Fruit fly (Drosophila melanogaster) whole organism, adult: Measurements from ENCODE around the gene CG31778.
A peak's percentile ranks its signal among the peaks of the same experiment; 100 is the strongest.

Experiments used
- CG11617 ChIP-seq: fragments of 200-800 bp; sonication (Bioruptor generic); optimal IDR thresholded peaks from 2 replicates; lab custom pipeline; 2017; ENCODE audit warnings: mild to moderate bottlenecking, missing biosample characterization, missing genetic modification reagents, missing genetic modification characterization
- CG12768 ChIP-seq: fragments of 200-800 bp; sonication (Bioruptor generic); optimal IDR thresholded peaks from 2 replicates; lab custom pipeline; 2017; ENCODE audit warnings: missing biosample characterization, missing genetic modification characterization, mild to moderate bottlenecking, moderate library complexity, missing genetic modification reagents
- CG14711 ChIP-seq: fragments of 200-800 bp; sonication (Bioruptor generic); optimal IDR thresholded peaks from 2 replicates; lab custom pipeline; 2018; ENCODE audit warnings: missing biosample characterization, mild to moderate bottlenecking, missing genetic modification characterization, moderate library complexity
- CG1620 ChIP-seq: fragments of 200-800 bp; sonication (Bioruptor generic); optimal IDR thresholded peaks from 2 replicates; lab custom pipeline; 2016; ENCODE audit warnings: missing biosample characterization, missing genetic modification characterization
- CG33017 ChIP-seq: fragments of 200-800 bp; sonication (Bioruptor generic); optimal IDR thresholded peaks from 2 replicates; lab custom pipeline; 2018; ENCODE audit warnings: missing biosample characterization, mild to moderate bottlenecking, missing genetic modification characterization, moderate library complexity
- CG5204 ChIP-seq: fragments of 200-800 bp; sonication (Bioruptor generic); optimal IDR thresholded peaks from 2 replicates; lab custom pipeline; 2016; ENCODE audit warnings: missing biosample characterization, missing genetic modification characterization
- CG7045 ChIP-seq: fragments of 200-800 bp; sonication (Bioruptor generic); optimal IDR thresholded peaks from 2 replicates; lab custom pipeline; 2017; ENCODE audit warnings: missing biosample characterization, mild to moderate bottlenecking, missing genetic modification characterization
- CG7101 ChIP-seq: fragments of 200-800 bp; sonication (Bioruptor generic); optimal IDR thresholded peaks from 2 replicates; lab custom pipeline; 2018; ENCODE audit warnings: missing biosample characterization, mild to moderate bottlenecking, missing genetic modification characterization, moderate library complexity
- Clk ChIP-seq: fragments of 200-800 bp; sonication (Bioruptor generic); optimal IDR thresholded peaks from 2 replicates; lab custom pipeline; 2017; ENCODE audit warnings: missing biosample characterization, missing genetic modification characterization
- Crg-1 ChIP-seq: fragments of 200-800 bp; sonication (Bioruptor generic); optimal IDR thresholded peaks from 2 replicates; lab custom pipeline; 2016; ENCODE audit warnings: missing biosample characterization, missing genetic modification characterization
- Hr96 ChIP-seq: fragments of 200-800 bp; sonication (Bioruptor generic); optimal IDR thresholded peaks from 2 replicates; lab custom pipeline; 2016; ENCODE audit warnings: missing biosample characterization, missing genetic modification characterization
- Mnt ChIP-seq: fragments of 200-800 bp; sonication (Bioruptor generic); optimal IDR thresholded peaks from 2 replicates; lab custom pipeline; 2016; ENCODE audit warnings: missing biosample characterization, mild to moderate bottlenecking, missing genetic modification characterization
- bab1 ChIP-seq: fragments of 200-800 bp; sonication (Bioruptor generic); optimal IDR thresholded peaks from 3 replicates; lab custom pipeline; 2019; ENCODE audit warnings: missing biosample characterization, mild to moderate bottlenecking, missing genetic modification characterization, moderate library complexity
- cic ChIP-seq: fragments of 200-800 bp; sonication (Bioruptor generic); optimal IDR thresholded peaks from 2 replicates; lab custom pipeline; 2017; ENCODE audit warnings: missing biosample characterization, mild to moderate bottlenecking, missing genetic modification characterization, moderate library complexity
- cnc ChIP-seq, 2 experiments: fragments of >200 bp; optimal IDR thresholded peaks; 2 replicates each; lab custom pipeline; 2017
- kay ChIP-seq: fragments of 200-800 bp; sonication (Bioruptor generic); peaks from one replicate; lab custom pipeline; 2016; ENCODE audit warnings: missing biosample characterization, missing genetic modification characterization, borderline replicate concordance
- ovo ChIP-seq: fragments of 200-800 bp; sonication (Bioruptor generic); optimal IDR thresholded peaks from 2 replicates; lab custom pipeline; 2016; ENCODE audit warnings: missing biosample characterization, missing genetic modification characterization
- pad ChIP-seq: fragments of 200-800 bp; sonication (Bioruptor generic); optimal IDR thresholded peaks from 3 replicates; lab custom pipeline; 2017; ENCODE audit warnings: missing biosample characterization, missing genetic modification characterization, mild to moderate bottlenecking, moderate library complexity, missing genetic modification reagents
- tj ChIP-seq: fragments of 200-800 bp; sonication (Bioruptor generic); optimal IDR thresholded peaks from 3 replicates; lab custom pipeline; 2017; ENCODE audit warnings: missing biosample characterization, mild to moderate bottlenecking, missing genetic modification characterization, moderate library complexity
- toe ChIP-seq: fragments of 200-800 bp; sonication (Bioruptor generic); optimal IDR thresholded peaks from 2 replicates; lab custom pipeline; 2016; ENCODE audit warnings: missing biosample characterization, missing genetic modification characterization

Gene CG31778

dm6 chr2L:3730182-3730975 lies 25.1 kb upstream of the CG31778 start, which contains the start of gene CG10019:
Gene CG10019 (plus strand): TSS chr2L:3730466.
- no peak for TF ChIP-seq cic (GFP tag; lab: Kevin White, UChicago)
- peak; percentile 65 for TF ChIP-seq kay

dm6 chr2L:3729635-3730034 lies 24.3 kb upstream of the CG31778 start:
- TF ChIP-seq pad (GFP tag; lab: Kevin White, UChicago) (no peak), Crg-1 (GFP tag; lab: Kevin White, UChicago) (no peak), cnc (optimal IDR thresholded peaks at IDR 0.05; lab: Kevin White, UChicago) (no peak), tj (GFP tag; lab: Kevin White, UChicago) (no peak), cic (GFP tag; lab: Kevin White, UChicago) (no peak), CG11617 (GFP tag; lab: Kevin White, UChicago) (no peak), Hr96 (GFP tag; lab: Kevin White, UChicago) (no peak), CG7101 (tag; lab: Kevin White, UChicago) (no peak), bab1 (no peak), CG14711 (tag; lab: Kevin White, UChicago) (no peak), ovo (GFP tag; lab: Kevin White, UChicago) (no peak)

dm6 chr2L:3719414-3719959 lies 14.2 kb upstream of the CG31778 start:
- TF ChIP-seq Clk (GFP tag; lab: Kevin White, UChicago) (no peak), CG5204 (GFP tag; lab: Kevin White, UChicago) (peak; percentile 5), ovo (GFP tag; lab: Kevin White, UChicago) (no peak)

dm6 chr2L:3717673-3718235 lies 12.5 kb upstream of the CG31778 start, which contains the start of the genes lectin-24A and Shaw:
Gene lectin-24A (minus strand): TSS chr2L:3717773.
Gene Shaw (plus strand): TSS chr2L:3718185.
- TF ChIP-seq tj (GFP tag; lab: Kevin White, UChicago) = no peak
- TF ChIP-seq CG12768 = no peak
- TF ChIP-seq kay = no peak
- TF ChIP-seq cnc (optimal IDR thresholded peaks at IDR 0.05; lab: Kevin White, UChicago) = no peak
- TF ChIP-seq CG1620 (GFP tag; lab: Kevin White, UChicago) = no peak
- no peak for TF ChIP-seq CG7045 (GFP tag; lab: Kevin White, UChicago)
- TF ChIP-seq CG5204 (GFP tag; lab: Kevin White, UChicago) = no peak
- TF ChIP-seq bab1 = no peak
- no peak for TF ChIP-seq pad (GFP tag; lab: Kevin White, UChicago)
- no peak for TF ChIP-seq toe (GFP tag; lab: Kevin White, UChicago)
- TF ChIP-seq Crg-1 (GFP tag; lab: Kevin White, UChicago) = no peak
- no peak for TF ChIP-seq Mnt (GFP tag; lab: Kevin White, UChicago)
- TF ChIP-seq CG33017 = no peak
- no peak for TF ChIP-seq ovo (GFP tag; lab: Kevin White, UChicago)
- no peak for TF ChIP-seq Hr96 (GFP tag; lab: Kevin White, UChicago)
- no peak for TF ChIP-seq CG14711 (tag; lab: Kevin White, UChicago)
- TF ChIP-seq cic (GFP tag; lab: Kevin White, UChicago) = no peak
- no peak for TF ChIP-seq CG7101 (tag; lab: Kevin White, UChicago)
- no peak for TF ChIP-seq CG11617 (GFP tag; lab: Kevin White, UChicago)

dm6 chr2L:3713545-3714156 lies 8.4 kb upstream of the CG31778 start:
- TF ChIP-seq CG33017 (no peak), tj (GFP tag; lab: Kevin White, UChicago) (no peak), CG1620 (GFP tag; lab: Kevin White, UChicago) (no peak), Mnt (GFP tag; lab: Kevin White, UChicago) (no peak), Hr96 (GFP tag; lab: Kevin White, UChicago) (no peak), CG14711 (tag; lab: Kevin White, UChicago) (no peak), toe (GFP tag; lab: Kevin White, UChicago) (no peak), kay (no peak), ovo (GFP tag; lab: Kevin White, UChicago) (no peak), CG11617 (GFP tag; lab: Kevin White, UChicago) (no peak), CG12768 (no peak), CG7101 (tag; lab: Kevin White, UChicago) (no peak), Crg-1 (GFP tag; lab: Kevin White, UChicago) (no peak)

dm6 chr2L:3712949-3713416 lies 7.7 kb upstream of the CG31778 start, which contains the start of the genes CG31955 and CG2818:
Gene CG31955 (minus strand): TSS chr2L:3713105.
Gene CG2818 (plus strand): TSS chr2L:3713360.
- TF ChIP-seq CG12768 (no peak), CG5204 (GFP tag; lab: Kevin White, UChicago) (peak; percentile 55), Hr96 (GFP tag; lab: Kevin White, UChicago) (peak; percentile 52), pad (GFP tag; lab: Kevin White, UChicago) (peak; percentile 95), kay (peak; percentile 96), CG11617 (GFP tag; lab: Kevin White, UChicago) (peak; percentile 15), CG1620 (GFP tag; lab: Kevin White, UChicago) (peak; percentile 6), cnc (optimal IDR thresholded peaks at IDR 0.05; lab: Kevin White, UChicago) (no peak), CG33017 (no peak), bab1 (no peak), ovo (GFP tag; lab: Kevin White, UChicago) (peak; percentile 31), toe (GFP tag; lab: Kevin White, UChicago) (peak; percentile 36), CG14711 (tag; lab: Kevin White, UChicago) (peak; percentile 29), CG7045 (GFP tag; lab: Kevin White, UChicago) (no peak), cic (GFP tag; lab: Kevin White, UChicago) (no peak), Crg-1 (GFP tag; lab: Kevin White, UChicago) (no peak), tj (GFP tag; lab: Kevin White, UChicago) (peak; percentile 35), CG7101 (tag; lab: Kevin White, UChicago) (no peak), Mnt (GFP tag; lab: Kevin White, UChicago) (no peak), Clk (GFP tag; lab: Kevin White, UChicago) (no peak)
